Fruit fly (Drosophila melanogaster) whole organism, embryonic: Measurements from ENCODE around the gene CG31029.

Experiments
- CG12219 ChIP-seq: fragments of 200-800 bp; sonication (Bioruptor generic); optimal IDR thresholded peaks from 3 replicates; lab custom pipeline; 2018; ENCODE audit warnings: missing biosample characterization, mild to moderate bottlenecking, missing genetic modification characterization
- CG15269 ChIP-seq: fragments of 200-800 bp; sonication (Bioruptor generic); optimal IDR thresholded peaks from 2 replicates; lab custom pipeline; 2018; ENCODE audit warnings: missing biosample characterization, mild to moderate bottlenecking, missing genetic modification characterization, moderate library complexity
- CG31441 ChIP-seq: fragments of 200-800 bp; sonication (Bioruptor generic); IDR thresholded peaks from 2 replicates; pipeline ENCODE4 v1.3.6; 2022; ENCODE audit warnings: missing biosample characterization, missing genetic modification characterization
- CG4360 ChIP-seq: fragments of 200-800 bp; sonication (Bioruptor generic); IDR thresholded peaks from 2 replicates; pipeline ENCODE4 v1.3.6; 2022; ENCODE audit warnings: missing biosample characterization, missing genetic modification characterization
- CG4424 ChIP-seq: fragments of 200-800 bp; sonication (Bioruptor generic); optimal IDR thresholded peaks from 3 replicates; lab custom pipeline; 2016; ENCODE audit warnings: missing biosample characterization, missing genetic modification characterization
- CG7372 ChIP-seq: fragments of 200-800 bp; sonication (Bioruptor generic); IDR thresholded peaks from 2 replicates; pipeline ENCODE4 v1.3.6; 2022; ENCODE audit warnings: missing biosample characterization, missing genetic modification characterization
- CG8089 ChIP-seq: fragments of 200-800 bp; sonication (Bioruptor generic); optimal IDR thresholded peaks from 3 replicates; lab custom pipeline; 2016; ENCODE audit warnings: missing biosample characterization, missing genetic modification characterization
- CG9727 ChIP-seq: fragments of 200-800 bp; sonication (Bioruptor generic); optimal IDR thresholded peaks from 3 replicates; lab custom pipeline; 2017; ENCODE audit warnings: missing biosample characterization, mild to moderate bottlenecking, missing genetic modification characterization
- Drgx ChIP-seq: fragments of 200-800 bp; sonication (Bioruptor generic); IDR thresholded peaks from 2 replicates; pipeline ENCODE4 v1.3.6; 2022; ENCODE audit warnings: missing biosample characterization, missing genetic modification characterization
- Gug ChIP-seq: fragments of 200-800 bp; sonication (Bioruptor generic); IDR thresholded peaks from 4 replicates; pipeline ENCODE4 v1.3.6; 2022; ENCODE audit warnings: missing biosample characterization, missing genetic modification characterization
- H15 ChIP-seq: fragments of 200-800 bp; sonication (Bioruptor generic); IDR thresholded peaks from 3 replicates; pipeline ENCODE4 v1.3.6; 2022; ENCODE audit warnings: missing biosample characterization, missing genetic modification characterization
- HLH4C ChIP-seq: fragments of 200-800 bp; sonication (Bioruptor generic); IDR thresholded peaks from 3 replicates; pipeline ENCODE4 v1.3.6; 2022; ENCODE audit warnings: missing biosample characterization, missing genetic modification characterization; ENCODE audit not compliant: partially characterized antibody
- Lim3 ChIP-seq: fragments of 200-800 bp; sonication (Bioruptor generic); IDR thresholded peaks from 2 replicates; pipeline ENCODE4 v1.3.6; 2022; ENCODE audit warnings: missing biosample characterization, missing genetic modification characterization
- MTF-1 ChIP-seq: fragments of 200-800 bp; sonication (Bioruptor generic); optimal IDR thresholded peaks from 2 replicates; lab custom pipeline; 2018; ENCODE audit warnings: missing biosample characterization, mild to moderate bottlenecking, missing genetic modification characterization, borderline replicate concordance
- Med ChIP-seq: fragments of 200-800 bp; sonication (Bioruptor generic); peaks from one replicate; lab custom pipeline; 2016; ENCODE audit warnings: missing biosample characterization, missing genetic modification characterization, mild to moderate bottlenecking, inconsistent platforms, moderate library complexity
- Opbp ChIP-seq: fragments of 200-800 bp; sonication (Bioruptor generic); IDR thresholded peaks from 3 replicates; pipeline ENCODE4 v1.3.6; 2022; ENCODE audit warnings: missing biosample characterization, missing genetic modification characterization; ENCODE audit not compliant: partially characterized antibody
- Scr ChIP-seq: fragments of 200-800 bp; sonication (Bioruptor generic); IDR thresholded peaks from 2 replicates; pipeline ENCODE4 v1.3.6; 2022; ENCODE audit warnings: missing biosample characterization, missing genetic modification characterization; ENCODE audit not compliant: partially characterized antibody
- Sox102F ChIP-seq: fragments of 200-800 bp; sonication (Bioruptor generic); optimal IDR thresholded peaks from 2 replicates; lab custom pipeline; 2018; ENCODE audit warnings: missing biosample characterization, mild to moderate bottlenecking, missing genetic modification characterization, moderate library complexity
- Stat92E ChIP-seq, 3 experiments: fragments of >200 bp in 2 of 3; fragments of 200-800 bp in 1 of 3; sonication (Bioruptor generic) in 1 of 3; optimal IDR thresholded peaks; 2 replicates each; lab custom pipeline; 2017 to 2019; ENCODE audit warnings: missing biosample characterization in 3 of 3, missing genetic modification characterization in 3 of 3, mild to moderate bottlenecking in 1 of 3, moderate library complexity in 1 of 3
- Xbp1 ChIP-seq: fragments of 200-800 bp; sonication (Bioruptor generic); optimal IDR thresholded peaks from 3 replicates; lab custom pipeline; 2016; ENCODE audit warnings: missing biosample characterization, mild to moderate bottlenecking, missing genetic modification characterization
- al ChIP-seq: fragments of 200-800 bp; sonication (Bioruptor generic); IDR thresholded peaks from 2 replicates; pipeline ENCODE4 v1.3.6; 2022; ENCODE audit warnings: missing biosample characterization, missing genetic modification characterization
- amos ChIP-seq: fragments of 200-800 bp; sonication (Bioruptor generic); IDR thresholded peaks from 2 replicates; pipeline ENCODE4 v1.3.6; 2022; ENCODE audit warnings: missing biosample characterization, missing genetic modification characterization; ENCODE audit not compliant: partially characterized antibody
- aop ChIP-seq: fragments of 200-800 bp; sonication (Bioruptor generic); IDR thresholded peaks from 2 replicates; pipeline ENCODE4 v1.3.6; 2022; ENCODE audit warnings: missing biosample characterization, missing genetic modification characterization
- ara ChIP-seq: fragments of 200-800 bp; sonication (Bioruptor generic); IDR thresholded peaks from 2 replicates; pipeline ENCODE4 v1.3.6; 2022; ENCODE audit warnings: missing biosample characterization, missing genetic modification characterization
- ash1 ChIP-seq: fragments of 200-800 bp; sonication (Bioruptor generic); optimal IDR thresholded peaks from 2 replicates; lab custom pipeline; 2018; ENCODE audit warnings: missing biosample characterization, mild to moderate bottlenecking, missing genetic modification characterization
- br ChIP-seq: fragments of >200 bp; optimal IDR thresholded peaks from 2 replicates; lab custom pipeline; 2017
- disco-r ChIP-seq: fragments of 200-800 bp; sonication (Bioruptor generic); optimal IDR thresholded peaks from 2 replicates; lab custom pipeline; 2016; ENCODE audit warnings: missing biosample characterization, missing genetic modification characterization
- dm ChIP-seq: fragments of 200-800 bp; sonication (Bioruptor generic); optimal IDR thresholded peaks from 3 replicates; lab custom pipeline; 2016; ENCODE audit warnings: missing biosample characterization, missing genetic modification characterization
- fd96Cb ChIP-seq: fragments of 200-800 bp; sonication (Bioruptor generic); optimal IDR thresholded peaks from 2 replicates; lab custom pipeline; 2018; ENCODE audit warnings: missing biosample characterization, mild to moderate bottlenecking, missing genetic modification characterization, moderate library complexity
- h ChIP-seq: fragments of >200 bp; optimal IDR thresholded peaks from 2 replicates; lab custom pipeline; 2017
- hth ChIP-seq: fragments of >200 bp; optimal IDR thresholded peaks from 2 replicates; lab custom pipeline; 2017; ENCODE audit warnings: inconsistent platforms
- klu ChIP-seq: fragments of 200-800 bp; sonication (Bioruptor generic); IDR thresholded peaks from 2 replicates; pipeline ENCODE4 v1.3.6; 2022; ENCODE audit warnings: missing biosample characterization, missing genetic modification characterization
- pan ChIP-seq, 4 experiments: fragments of >200 bp in 3 of 4; fragments of 200-800 bp in 1 of 4; sonication (Bioruptor generic) in 1 of 4; optimal IDR thresholded peaks in 3 of 4; IDR thresholded peaks in 1 of 4; 2 replicates each; pipeline versions ENCODE4 v1.3.6 to Lab custom; 2017 to 2022; ENCODE audit warnings: missing biosample characterization in 2 of 4, missing genetic modification characterization in 2 of 4, mixed read lengths in 1 of 4
- pb ChIP-seq: fragments of 200-800 bp; sonication (Bioruptor generic); optimal IDR thresholded peaks from 3 replicates; lab custom pipeline; 2016; ENCODE audit warnings: missing biosample characterization, missing genetic modification characterization
- phol ChIP-seq: fragments of 200-800 bp; sonication (Bioruptor generic); optimal IDR thresholded peaks from 3 replicates; lab custom pipeline; 2018; ENCODE audit warnings: missing biosample characterization, mild to moderate bottlenecking, missing genetic modification characterization, moderate library complexity
- repo ChIP-seq: fragments of 200-800 bp; sonication (Bioruptor generic); optimal IDR thresholded peaks from 2 replicates; lab custom pipeline; 2016; ENCODE audit warnings: missing biosample characterization, missing genetic modification characterization
- row ChIP-seq: fragments of 200-800 bp; sonication (Bioruptor generic); IDR thresholded peaks from 3 replicates; pipeline ENCODE4 v1.3.6; 2022; ENCODE audit warnings: missing biosample characterization, missing genetic modification characterization
- sc ChIP-seq, 3 experiments: fragments of >200 bp in 2 of 3; fragments of 200-800 bp in 1 of 3; sonication (Bioruptor generic) in 1 of 3; optimal IDR thresholded peaks; 2 replicates in 2 of 3; 3 replicates in 1 of 3; lab custom pipeline; 2017; ENCODE audit warnings: mild to moderate bottlenecking in 1 of 3, missing biosample characterization in 1 of 3, missing genetic modification characterization in 1 of 3, missing genetic modification reagents in 1 of 3
- schlank ChIP-seq: fragments of 200-800 bp; sonication (Bioruptor generic); optimal IDR thresholded peaks from 2 replicates; lab custom pipeline; 2018; ENCODE audit warnings: missing biosample characterization, mild to moderate bottlenecking, missing genetic modification characterization
- tap ChIP-seq: fragments of 200-800 bp; optimal IDR thresholded peaks from 3 replicates; lab custom pipeline; 2019; ENCODE audit warnings: missing biosample characterization, mild to moderate bottlenecking, missing genetic modification characterization, moderate library complexity
- tin ChIP-seq: fragments of 200-800 bp; sonication (Bioruptor generic); optimal IDR thresholded peaks from 3 replicates; lab custom pipeline; 2016; ENCODE audit warnings: missing biosample characterization, missing genetic modification characterization
- usp ChIP-seq: fragments of >200 bp; optimal IDR thresholded peaks from 2 replicates; lab custom pipeline; 2017; ENCODE audit warnings: missing biosample characterization, missing genetic modification characterization

The CG31029 gene

dm6 chr3R:30095855-30096254 lies 36.3 kb downstream of the CG31029 start (continued):
- peak; percentile 32; the same call in 1 of the 3 replicates for TF ChIP-seq row (GFP tag; lab: Robert Waterston, UW)
- TF ChIP-seq al (GFP tag; lab: Robert Waterston, UW) = no peak
- TF ChIP-seq klu (GFP tag; lab: Robert Waterston, UW) = no peak
- no peak for TF ChIP-seq CG31441 (GFP tag; lab: Robert Waterston, UW)
- no peak for TF ChIP-seq fd96Cb
- no peak for TF ChIP-seq tin (GFP tag; lab: Kevin White, UChicago)
- TF ChIP-seq Sox102F (GFP tag; lab: Kevin White, UChicago) = peak; percentile 23
- TF ChIP-seq disco-r = no peak
- no peak for TF ChIP-seq hth (lab: Kevin White, UChicago)
- no peak for TF ChIP-seq repo (GFP tag; lab: Kevin White, UChicago)
- no peak for TF ChIP-seq CG12219
- no peak for TF ChIP-seq CG7372
- no peak for TF ChIP-seq pan (optimal IDR thresholded peaks at IDR 0.05; lab: Kevin White, UChicago)
- peak in 1 of 2 experiments; percentile 40 for TF ChIP-seq pan (GFP tag; optimal IDR thresholded peaks at IDR 0.05 in 1 of 2, IDR thresholded peaks at IDR 0.05 in 1 of 2)
- TF ChIP-seq aop = no peak
- peak; percentile 16; the same call in 1 of the 4 replicates for TF ChIP-seq Gug (GFP tag; lab: Robert Waterston, UW)
- peak; percentile 17 for TF ChIP-seq Xbp1 (GFP tag; lab: Kevin White, UChicago)
- TF ChIP-seq schlank (tag; lab: Kevin White, UChicago) = no peak
- peak; percentile 96 for TF ChIP-seq Drgx (GFP tag; lab: Robert Waterston, UW)
- TF ChIP-seq amos (GFP tag; lab: Robert Waterston, UW) = no peak
- no peak for TF ChIP-seq usp (GFP tag; lab: Kevin White, UChicago)
- TF ChIP-seq CG15269 (tag; lab: Kevin White, UChicago) = peak; percentile 5
- TF ChIP-seq H15 (GFP tag; lab: Robert Waterston, UW) = 0 out of 3 replicates have a peak, but pooled peaks have one; percentile 34

dm6 chr3R:30095381-30095780 lies 36.8 kb downstream of the CG31029 start:
- no peak for TF ChIP-seq pb (GFP tag; lab: Kevin White, UChicago)
- TF ChIP-seq CG4424 = no peak
- TF ChIP-seq Stat92E (GFP tag; optimal IDR thresholded peaks at IDR 0.05; lab: Kevin White, UChicago) = no peak
- TF ChIP-seq CG8089 (GFP tag; lab: Kevin White, UChicago) = no peak
- TF ChIP-seq HLH4C (GFP tag; lab: Robert Waterston, UW) = no peak
- TF ChIP-seq h (lab: Kevin White, UChicago) = no peak
- no peak for TF ChIP-seq ash1 (GFP tag; lab: Kevin White, UChicago)
- TF ChIP-seq Opbp (GFP tag; lab: Robert Waterston, UW) = no peak
- no peak for TF ChIP-seq dm (GFP tag; lab: Kevin White, UChicago)
- TF ChIP-seq tap (tag; lab: Kevin White, UChicago) = no peak
- TF ChIP-seq ara (GFP tag; lab: Robert Waterston, UW) = no peak
- TF ChIP-seq Med = no peak
- no peak for TF ChIP-seq br
- TF ChIP-seq Lim3 (GFP tag; lab: Robert Waterston, UW) = no peak
- TF ChIP-seq CG4360 (GFP tag; lab: Robert Waterston, UW) = no peak
- no peak for TF ChIP-seq Scr (GFP tag; lab: Robert Waterston, UW)
- no peak for TF ChIP-seq phol (tag; lab: Kevin White, UChicago)
- TF ChIP-seq sc (optimal IDR thresholded peaks at IDR 0.05; lab: Kevin White, UChicago) = no peak
- no peak for TF ChIP-seq sc (GFP tag; optimal IDR thresholded peaks at IDR 0.05; lab: Kevin White, UChicago)
- TF ChIP-seq CG9727 = no peak
- no peak for TF ChIP-seq MTF-1 (GFP tag; lab: Kevin White, UChicago)
